Fruit fly (Drosophila melanogaster): Measurements from ENCODE around the gene CG7990.

Gene CG7990

DNA sequence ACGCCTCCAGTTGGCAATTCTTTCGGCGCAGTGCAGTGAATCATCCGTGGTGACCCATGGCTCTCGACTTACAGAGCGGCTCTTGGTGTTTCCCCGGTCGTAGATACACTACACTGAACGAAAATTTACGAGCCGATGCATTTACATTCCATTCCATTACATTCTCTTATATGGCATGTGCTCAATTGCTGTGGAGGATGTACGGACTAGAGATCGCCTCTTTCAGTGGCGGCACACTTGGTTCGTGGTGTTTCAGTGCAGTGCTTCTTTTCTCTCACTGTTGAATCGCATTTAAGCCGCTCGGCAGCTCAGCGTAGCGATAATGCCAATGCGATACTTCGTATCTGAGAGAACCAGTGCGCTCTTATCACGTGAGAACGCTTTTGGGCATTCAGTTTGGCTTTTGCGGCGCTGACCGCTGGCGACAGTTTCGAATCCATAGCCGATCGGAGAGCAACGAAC lies 14.1 kb downstream of the CG7990 start, which contains the start of gene Mec2:
Gene Mec2, plus strand, starts transcription at position 412 of the 462 bp plus-strand sequence.
- TF ChIP-seq Dll (optimal IDR thresholded peaks at IDR 0.05), result no peak
- TF ChIP-seq CG8478 (optimal IDR thresholded peaks at IDR 0.05), result no peak
- TF ChIP-seq psq (optimal IDR thresholded peaks at IDR 0.05), result no peak
- no peak for TF ChIP-seq usp (GFP tag; optimal IDR thresholded peaks at IDR 0.05)
- no peak for TF ChIP-seq EcR (GFP tag; optimal IDR thresholded peaks at IDR 0.05)
- no peak for TF ChIP-seq pan (optimal IDR thresholded peaks at IDR 0.05)

DNA sequence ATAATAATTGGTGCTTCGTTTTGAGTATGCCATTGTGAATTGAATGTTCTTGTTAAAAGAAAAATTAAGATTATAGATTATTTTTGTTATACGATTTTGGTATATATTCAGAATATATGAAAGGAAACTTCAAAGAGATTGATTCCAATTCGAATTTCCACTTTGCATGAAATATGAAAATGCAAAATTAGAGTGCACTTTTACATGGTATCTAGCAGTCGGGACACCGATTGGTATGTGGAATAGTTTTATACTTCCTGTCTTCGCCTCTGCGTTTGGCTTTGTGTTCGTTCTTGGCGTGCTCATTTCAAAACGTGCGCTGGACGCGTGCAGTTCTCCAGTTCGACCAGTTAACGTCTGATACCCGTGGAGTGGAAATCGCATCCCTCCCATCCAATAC lies 18.7 kb downstream of the CG7990 start, which contains the start of gene CG33253:
Gene CG33253, plus strand, starts transcription at position 301 of the 400 bp plus-strand sequence.
- no peak for TF ChIP-seq pan (optimal IDR thresholded peaks at IDR 0.05)
- TF ChIP-seq Dll (optimal IDR thresholded peaks at IDR 0.05), result no peak
- TF ChIP-seq usp (GFP tag; optimal IDR thresholded peaks at IDR 0.05), result no peak
- TF ChIP-seq CG8478 (optimal IDR thresholded peaks at IDR 0.05), result no peak
- TF ChIP-seq EcR (GFP tag; optimal IDR thresholded peaks at IDR 0.05), result no peak
- TF ChIP-seq psq (optimal IDR thresholded peaks at IDR 0.05), result no peak

DNA sequence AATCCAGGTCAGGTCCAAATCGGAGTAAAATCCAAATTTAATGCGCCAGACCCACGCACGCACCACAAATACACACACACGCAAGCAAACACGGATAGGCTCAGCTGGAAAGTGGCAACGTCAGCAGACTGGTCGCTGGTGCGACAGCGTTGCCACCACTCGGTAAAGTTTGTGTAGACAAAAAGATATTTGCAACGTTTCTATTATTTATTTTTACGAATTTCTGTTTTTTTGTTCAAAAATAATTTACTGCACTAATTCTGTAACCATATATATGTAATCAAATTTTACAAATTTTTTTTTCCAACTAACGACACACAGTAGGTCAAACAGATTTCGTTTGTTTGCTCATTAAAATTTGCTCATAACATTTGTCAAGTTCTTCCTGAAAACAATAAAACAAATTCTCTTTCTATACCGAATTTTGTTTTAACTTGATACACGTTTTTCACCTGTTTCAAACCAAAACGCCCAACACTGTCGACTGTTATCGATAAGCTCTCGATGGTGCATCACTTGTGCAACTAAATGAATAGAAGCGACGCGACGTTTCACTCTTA lies 22.0 kb downstream of the CG7990 start, which contains the start of the genes CG7556 and CG7453:
Gene CG7556, minus strand, starts transcription at position 135 of the 560 bp plus-strand sequence.
Gene CG7453, plus strand, starts transcription at position 478 of the 560 bp plus-strand sequence.
- no peak for TF ChIP-seq pan (optimal IDR thresholded peaks at IDR 0.05)
- no peak for TF ChIP-seq EcR (GFP tag; optimal IDR thresholded peaks at IDR 0.05)
- no peak for TF ChIP-seq psq (optimal IDR thresholded peaks at IDR 0.05)
- no peak for TF ChIP-seq CG8478 (optimal IDR thresholded peaks at IDR 0.05)

DNA sequence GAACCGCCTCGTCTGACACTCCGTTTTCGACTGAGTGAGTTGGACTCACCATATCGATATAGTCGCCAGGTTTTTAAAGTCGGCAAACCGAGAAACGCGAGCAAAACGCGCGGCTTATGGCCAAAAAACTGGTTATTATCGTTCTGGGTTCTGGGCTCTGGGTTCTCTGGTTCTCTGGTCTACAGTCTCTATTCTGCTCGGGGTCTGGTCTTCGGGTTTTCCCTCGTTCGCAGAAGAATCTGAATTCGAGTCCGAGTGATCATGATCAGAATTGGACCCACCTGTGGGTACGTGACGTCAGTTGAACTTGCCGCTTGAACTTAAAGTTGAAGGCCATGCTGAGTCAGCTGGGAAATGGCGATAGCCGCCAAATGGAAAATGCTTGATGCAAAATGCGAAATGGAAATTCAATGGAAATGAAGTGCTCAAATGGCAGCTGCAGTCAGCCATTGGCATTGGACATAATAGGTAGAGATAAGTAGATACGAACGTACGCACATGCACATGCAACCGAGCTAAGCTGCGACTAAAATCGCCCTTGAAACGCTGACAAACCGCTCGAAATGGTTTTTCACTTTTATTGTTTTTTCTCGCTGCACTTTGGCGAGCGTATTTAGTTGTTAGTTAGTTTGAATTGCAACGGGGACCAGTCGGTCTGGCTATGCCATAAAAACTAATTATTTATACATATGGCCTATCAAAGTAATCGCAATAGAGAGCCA lies 26.8 kb downstream of the CG7990 start, which contains the start of gene CG33939:
Gene CG33939, minus strand, starts transcription at position 51 of the 722 bp plus-strand sequence.
- TF ChIP-seq psq (optimal IDR thresholded peaks at IDR 0.05), result no peak
- no peak for TF ChIP-seq Dll (optimal IDR thresholded peaks at IDR 0.05)
- no peak for TF ChIP-seq pan (optimal IDR thresholded peaks at IDR 0.05)
- TF ChIP-seq usp (GFP tag; optimal IDR thresholded peaks at IDR 0.05), result no peak
- TF ChIP-seq CG8478 (optimal IDR thresholded peaks at IDR 0.05), result no peak

DNA sequence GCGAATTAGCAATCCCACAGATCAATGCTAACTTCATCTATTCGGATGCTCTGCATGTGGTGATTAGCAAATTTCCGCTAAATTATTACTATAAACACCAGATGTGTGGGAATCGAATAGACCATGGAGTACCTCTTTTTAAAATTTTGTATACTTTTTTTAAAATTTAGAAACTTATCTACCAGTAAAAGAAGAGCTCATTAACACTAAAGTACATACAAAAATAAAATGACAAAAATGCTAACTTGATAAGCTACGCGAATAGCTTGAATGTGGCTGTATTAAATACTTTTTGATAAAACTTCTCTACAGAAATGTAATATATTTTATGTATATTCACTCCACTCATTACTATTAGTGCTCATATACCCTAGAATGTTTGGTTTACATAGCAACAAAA lies 27.7 kb downstream of the CG7990 start:
- TF ChIP-seq CG8478 (optimal IDR thresholded peaks at IDR 0.05), result no peak
- TF ChIP-seq psq (optimal IDR thresholded peaks at IDR 0.05), result no peak
- TF ChIP-seq usp (GFP tag; optimal IDR thresholded peaks at IDR 0.05), result no peak
- no peak for TF ChIP-seq Dll (optimal IDR thresholded peaks at IDR 0.05)
- no peak for TF ChIP-seq pan (optimal IDR thresholded peaks at IDR 0.05)
- TF ChIP-seq EcR (GFP tag; optimal IDR thresholded peaks at IDR 0.05), result no peak

DNA sequence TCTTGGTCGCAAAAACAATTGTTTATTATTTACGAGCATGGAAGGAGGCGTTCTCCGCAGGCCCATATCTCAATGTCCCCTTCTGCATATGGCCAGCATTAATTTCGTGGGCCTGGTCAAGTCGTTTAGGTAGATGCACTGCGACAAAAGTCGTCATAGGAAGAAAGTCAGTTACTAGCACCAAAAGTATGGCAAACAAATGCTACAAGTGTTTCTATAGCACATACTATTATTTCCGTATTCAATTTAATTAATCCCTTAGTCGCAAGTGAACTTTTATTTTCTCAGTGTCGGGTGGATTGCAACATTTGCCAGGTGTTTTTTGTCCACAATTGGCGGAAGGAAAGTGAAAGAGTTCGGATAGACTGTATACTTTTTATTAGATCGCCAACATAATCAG lies 28.8 kb downstream of the CG7990 start:
- TF ChIP-seq pan (optimal IDR thresholded peaks at IDR 0.05) (no peak), psq (optimal IDR thresholded peaks at IDR 0.05) (no peak), EcR (GFP tag; optimal IDR thresholded peaks at IDR 0.05) (no peak), CG8478 (optimal IDR thresholded peaks at IDR 0.05) (no peak), usp (GFP tag; optimal IDR thresholded peaks at IDR 0.05) (no peak), Dll (optimal IDR thresholded peaks at IDR 0.05) (no peak)

DNA sequence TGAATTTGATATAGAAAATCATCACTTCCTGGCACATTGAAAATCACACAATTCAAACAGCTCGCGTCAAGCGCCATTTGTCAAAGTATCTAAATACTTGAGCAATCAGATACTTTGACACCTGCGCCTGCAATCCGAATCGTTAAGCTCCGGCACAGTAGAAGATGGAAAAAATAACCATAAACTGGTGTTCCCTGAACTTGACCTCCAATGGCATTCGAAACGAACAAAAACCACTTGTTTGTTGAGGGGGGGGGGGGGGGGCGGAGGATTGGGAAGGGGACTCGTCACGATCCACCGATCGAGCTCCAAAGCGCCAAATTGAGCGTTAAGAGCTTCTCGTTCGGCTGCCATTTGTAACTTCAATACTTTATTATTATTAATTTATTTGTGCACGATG lies 29.9 kb downstream of the CG7990 start:
- TF ChIP-seq EcR (GFP tag; optimal IDR thresholded peaks at IDR 0.05) (no peak), Dll (optimal IDR thresholded peaks at IDR 0.05) (no peak), CG8478 (optimal IDR thresholded peaks at IDR 0.05) (no peak), psq (optimal IDR thresholded peaks at IDR 0.05) (no peak), usp (GFP tag; optimal IDR thresholded peaks at IDR 0.05) (no peak), pan (optimal IDR thresholded peaks at IDR 0.05) (no peak)

DNA sequence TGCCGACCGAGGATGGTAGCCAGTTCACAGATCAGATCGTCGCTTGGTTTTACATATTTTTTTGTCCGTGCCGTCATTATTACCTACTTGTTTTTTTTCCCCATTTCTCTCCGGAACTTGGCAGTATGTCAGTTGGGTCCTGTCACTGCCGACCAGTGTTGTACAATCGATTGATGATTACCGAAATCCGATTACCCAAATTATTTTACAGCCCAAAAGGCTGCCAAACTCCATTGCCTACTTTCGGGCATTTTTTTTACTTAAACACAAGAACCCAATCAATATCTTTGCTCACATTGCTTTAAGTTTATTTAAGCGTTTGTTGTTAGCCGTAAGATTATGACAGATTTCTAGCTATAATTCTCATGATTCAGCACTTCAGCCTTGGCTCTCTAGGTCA lies 31.0 kb downstream of the CG7990 start, which contains the start of gene Inx5:
Gene Inx5, minus strand, starts transcription at position 93 of the 400 bp plus-strand sequence.
- no peak for TF ChIP-seq psq (optimal IDR thresholded peaks at IDR 0.05)
- TF ChIP-seq usp (GFP tag; optimal IDR thresholded peaks at IDR 0.05), result no peak
- no peak for TF ChIP-seq pan (optimal IDR thresholded peaks at IDR 0.05)
- no peak for TF ChIP-seq EcR (GFP tag; optimal IDR thresholded peaks at IDR 0.05)
- no peak for TF ChIP-seq Dll (optimal IDR thresholded peaks at IDR 0.05)
- TF ChIP-seq CG8478 (optimal IDR thresholded peaks at IDR 0.05), result no peak

DNA sequence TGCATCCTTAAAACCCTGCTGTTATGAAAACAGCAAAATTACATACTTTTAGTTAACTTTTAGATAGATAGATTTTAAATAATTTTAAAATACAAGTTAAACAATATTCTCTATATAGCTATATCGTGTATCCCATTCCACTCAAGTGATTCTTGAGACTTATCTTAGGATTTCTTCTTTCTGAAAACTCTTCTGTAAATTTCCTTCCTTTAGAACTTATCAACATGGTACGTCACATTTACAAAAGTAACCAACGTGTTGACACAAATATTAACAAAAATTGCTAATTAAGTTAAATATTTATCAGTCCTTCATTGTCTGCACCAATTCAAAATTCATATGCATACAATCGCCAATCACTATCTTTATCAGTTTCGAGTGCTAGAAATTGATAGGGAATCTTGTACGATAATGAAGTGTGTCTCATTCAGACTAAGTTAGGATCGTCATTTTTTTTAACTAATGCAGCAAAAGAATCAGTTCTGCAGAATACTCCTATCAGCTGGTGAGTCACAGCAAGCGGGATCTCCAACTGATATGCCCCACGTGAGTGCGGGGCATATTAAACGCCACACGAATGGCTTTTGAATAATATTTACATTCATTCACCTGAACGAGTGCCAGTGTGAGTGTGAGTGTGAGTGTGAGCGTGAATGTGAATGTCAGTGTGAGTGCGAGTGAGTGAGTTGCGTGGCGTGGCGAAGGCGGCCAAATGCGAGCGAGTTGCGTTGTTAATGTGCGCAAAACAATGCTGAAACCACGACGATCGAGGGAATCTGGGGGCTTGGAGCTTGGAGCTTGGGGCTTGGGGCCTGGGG lies 34.0 kb downstream of the CG7990 start:
- TF ChIP-seq Dll (optimal IDR thresholded peaks at IDR 0.05) (no peak), pan (optimal IDR thresholded peaks at IDR 0.05) (peak; percentile 84)

DNA sequence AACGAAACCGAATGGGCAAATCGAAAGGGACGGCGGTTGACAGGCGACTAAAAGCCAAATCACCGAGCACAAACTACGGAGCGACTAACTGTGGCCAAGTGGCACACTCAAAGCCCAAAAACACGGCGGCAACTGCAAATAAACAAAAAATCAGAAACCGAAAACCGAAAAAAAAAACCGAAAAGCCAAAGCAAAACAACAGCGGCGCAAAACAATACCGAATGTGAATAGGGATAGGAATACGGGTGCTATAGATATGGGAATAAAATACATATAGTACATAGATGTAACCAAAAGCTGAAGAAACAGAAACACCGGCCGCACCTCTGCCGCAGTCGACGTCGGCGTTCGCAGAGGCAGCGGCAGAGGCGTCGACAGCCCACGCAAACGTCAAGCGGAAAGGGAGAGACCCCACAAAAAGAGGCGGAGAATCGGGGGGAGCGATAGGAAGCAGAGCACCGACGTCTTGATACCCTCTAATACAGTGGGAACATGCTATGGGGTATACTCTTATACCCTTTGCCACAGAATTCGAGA lies 34.7 kb downstream of the CG7990 start, which contains the start of gene RhoGAP18B:
Gene RhoGAP18B, minus strand, starts transcription at position 51 of the 537 bp plus-strand sequence.
- TF ChIP-seq psq (optimal IDR thresholded peaks at IDR 0.05), result no peak
- TF ChIP-seq EcR (GFP tag; optimal IDR thresholded peaks at IDR 0.05), result no peak
- TF ChIP-seq usp (GFP tag; optimal IDR thresholded peaks at IDR 0.05), result no peak
- no peak for TF ChIP-seq Dll (optimal IDR thresholded peaks at IDR 0.05)
- no peak for TF ChIP-seq pan (optimal IDR thresholded peaks at IDR 0.05)
- no peak for TF ChIP-seq CG8478 (optimal IDR thresholded peaks at IDR 0.05)

DNA sequence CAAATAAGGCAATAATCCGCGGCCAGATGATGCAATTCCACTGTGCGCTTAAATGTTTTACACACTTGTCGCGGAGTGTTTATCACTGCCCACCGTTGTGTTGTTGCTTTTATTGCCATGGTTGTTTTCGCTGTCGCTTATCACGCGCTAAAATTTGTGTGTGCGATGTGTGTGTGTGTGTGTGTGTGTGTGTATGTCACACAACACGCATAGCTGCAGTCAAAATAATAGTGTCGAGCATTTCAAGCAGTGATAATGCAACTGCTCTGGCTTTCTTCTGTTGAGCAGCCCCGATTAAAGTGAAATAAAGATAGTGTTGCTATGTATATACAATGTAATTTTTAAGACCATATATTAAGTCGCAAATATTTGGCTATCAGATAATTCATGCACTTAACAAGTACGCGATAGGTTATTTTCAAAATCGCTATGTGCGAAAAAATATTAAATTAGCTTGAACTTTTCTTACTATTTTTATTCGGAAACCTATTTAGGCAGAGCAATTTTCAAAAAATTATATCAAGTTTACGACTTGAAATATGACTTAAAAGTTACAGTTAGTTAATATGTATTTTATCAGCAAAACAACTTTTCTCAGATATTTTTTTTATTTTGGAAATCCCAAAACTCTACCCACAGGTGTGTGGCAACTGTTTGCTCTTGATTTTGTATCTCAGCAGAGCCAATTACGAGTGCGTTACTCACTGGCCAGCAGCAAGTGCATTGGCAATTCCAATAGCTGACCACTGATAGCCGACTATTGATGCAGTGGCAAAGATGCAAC lies 35.4 kb downstream of the CG7990 start:
- TF ChIP-seq EcR (GFP tag; optimal IDR thresholded peaks at IDR 0.05) (no peak), usp (GFP tag; optimal IDR thresholded peaks at IDR 0.05) (no peak), psq (optimal IDR thresholded peaks at IDR 0.05) (no peak), pan (optimal IDR thresholded peaks at IDR 0.05) (no peak), Dll (optimal IDR thresholded peaks at IDR 0.05) (no peak), CG8478 (optimal IDR thresholded peaks at IDR 0.05) (no peak)
